Fruit fly (Drosophila melanogaster) whole organism, embryonic: Measurements from ENCODE around the gene Arc42.

ENCODE experiments used
- Aef1 ChIP-seq: fragments of 200-800 bp; sonication (Bioruptor generic); IDR thresholded peaks from 3 replicates; pipeline ENCODE4 v1.3.6; 2022; ENCODE audit warnings: missing biosample characterization, missing genetic modification characterization
- Atf3 ChIP-seq: fragments of 200-800 bp; sonication (Bioruptor generic); optimal IDR thresholded peaks from 3 replicates; lab custom pipeline; 2016; ENCODE audit warnings: missing biosample characterization, missing genetic modification characterization
- C15 ChIP-seq: fragments of 200-800 bp; sonication (Bioruptor generic); IDR thresholded peaks from 3 replicates; pipeline ENCODE4 v1.3.6; 2022; ENCODE audit warnings: missing biosample characterization, missing genetic modification characterization
- CG10267 ChIP-seq: fragments of 200-800 bp; sonication (Bioruptor generic); optimal IDR thresholded peaks from 2 replicates; lab custom pipeline; 2018; ENCODE audit warnings: missing biosample characterization, mild to moderate bottlenecking, missing genetic modification characterization, moderate library complexity
- CG17328 ChIP-seq: fragments of 200-800 bp; sonication (Bioruptor generic); IDR thresholded peaks from 2 replicates; pipeline ENCODE4 v1.3.6; 2022; ENCODE audit warnings: missing biosample characterization, missing genetic modification characterization
- CG17568 ChIP-seq: fragments of 200-800 bp; sonication (Bioruptor generic); optimal IDR thresholded peaks from 2 replicates; lab custom pipeline; 2018; ENCODE audit warnings: missing biosample characterization, mild to moderate bottlenecking, missing genetic modification characterization, moderate library complexity
- CG17612 ChIP-seq: fragments of 200-800 bp; sonication (Bioruptor generic); IDR thresholded peaks from 2 replicates; pipeline ENCODE4 v1.3.6; 2022; ENCODE audit warnings: missing biosample characterization, missing genetic modification characterization
- CG17802 ChIP-seq: fragments of 200-800 bp; sonication (Bioruptor generic); optimal IDR thresholded peaks from 2 replicates; lab custom pipeline; 2018; ENCODE audit warnings: missing biosample characterization, mild to moderate bottlenecking, missing genetic modification characterization, moderate library complexity
- CG1832 ChIP-seq: fragments of 200-800 bp; sonication (Bioruptor generic); optimal IDR thresholded peaks from 2 replicates; lab custom pipeline; 2017; ENCODE audit warnings: missing biosample characterization, mild to moderate bottlenecking, missing genetic modification characterization, inconsistent platforms
- CG18599 ChIP-seq: fragments of 200-800 bp; sonication (Bioruptor generic); optimal IDR thresholded peaks from 3 replicates; lab custom pipeline; 2017; ENCODE audit warnings: missing biosample characterization, missing genetic modification characterization, mild to moderate bottlenecking, moderate library complexity, missing genetic modification reagents
- CG18619 ChIP-seq: fragments of 200-800 bp; sonication (Bioruptor generic); optimal IDR thresholded peaks from 3 replicates; lab custom pipeline; 2017; ENCODE audit warnings: missing biosample characterization, mild to moderate bottlenecking, missing genetic modification characterization
- CG2678 ChIP-seq: fragments of 200-800 bp; sonication (Bioruptor generic); optimal IDR thresholded peaks from 3 replicates; lab custom pipeline; 2019; ENCODE audit warnings: missing biosample characterization, mild to moderate bottlenecking, missing genetic modification characterization, moderate library complexity
- CG32532 ChIP-seq: fragments of 200-800 bp; sonication (Bioruptor generic); IDR thresholded peaks from 2 replicates; pipeline ENCODE4 v1.3.6; 2022; ENCODE audit warnings: missing biosample characterization, missing genetic modification characterization
- CG8924 ChIP-seq: fragments of 200-800 bp; optimal IDR thresholded peaks from 3 replicates; lab custom pipeline; 2019; ENCODE audit warnings: missing biosample characterization, mild to moderate bottlenecking, missing genetic modification characterization, moderate library complexity
- CG9215 ChIP-seq: fragments of 200-800 bp; sonication (Bioruptor generic); IDR thresholded peaks from 2 replicates; pipeline ENCODE4 v1.3.6; 2022; ENCODE audit warnings: missing biosample characterization, missing genetic modification characterization
- Dll ChIP-seq: fragments of 200-800 bp; sonication (Bioruptor generic); IDR thresholded peaks from 4 replicates; pipeline ENCODE4 v1.3.6; 2022; ENCODE audit warnings: missing biosample characterization, missing genetic modification characterization; ENCODE audit not compliant: partially characterized antibody
- Eip74EF ChIP-seq, 2 experiments: fragments of 200-800 bp in 1 of 2; fragments of >200 bp in 1 of 2; sonication (Bioruptor generic) in 1 of 2; optimal IDR thresholded peaks; 2 replicates each; lab custom pipeline; 2017 to 2019; ENCODE audit warnings: missing biosample characterization in 2 of 2, missing genetic modification characterization in 2 of 2, mild to moderate bottlenecking in 1 of 2, moderate library complexity in 1 of 2
- Fer1 ChIP-seq: fragments of 200-800 bp; sonication (Bioruptor generic); optimal IDR thresholded peaks from 2 replicates; lab custom pipeline; 2017; ENCODE audit warnings: missing biosample characterization, mild to moderate bottlenecking, missing genetic modification characterization
- H15 ChIP-seq: fragments of 200-800 bp; sonication (Bioruptor generic); IDR thresholded peaks from 3 replicates; pipeline ENCODE4 v1.3.6; 2022; ENCODE audit warnings: missing biosample characterization, missing genetic modification characterization
- HmgD ChIP-seq: fragments of 200-800 bp; sonication (Bioruptor generic); optimal IDR thresholded peaks from 3 replicates; lab custom pipeline; 2016; ENCODE audit warnings: missing biosample characterization, missing genetic modification characterization
- Hr78 ChIP-seq, 2 experiments: fragments of 200-800 bp in 1 of 2; fragments of >200 bp in 1 of 2; sonication (Bioruptor generic) in 1 of 2; optimal IDR thresholded peaks; 2 replicates each; lab custom pipeline; 2017 to 2019; ENCODE audit warnings: missing biosample characterization in 2 of 2, missing genetic modification characterization in 2 of 2, mild to moderate bottlenecking in 1 of 2, moderate library complexity in 1 of 2
- Max ChIP-seq: fragments of 200-800 bp; sonication (Bioruptor generic); optimal IDR thresholded peaks from 2 replicates; lab custom pipeline; 2016; ENCODE audit warnings: missing biosample characterization, mild to moderate bottlenecking, missing genetic modification characterization
- Mrtf ChIP-seq: fragments of 200-800 bp; sonication (Bioruptor generic); IDR thresholded peaks from 3 replicates; pipeline ENCODE4 v1.3.6; 2022; ENCODE audit warnings: missing biosample characterization, missing genetic modification characterization
- Opbp ChIP-seq: fragments of 200-800 bp; sonication (Bioruptor generic); IDR thresholded peaks from 3 replicates; pipeline ENCODE4 v1.3.6; 2022; ENCODE audit warnings: missing biosample characterization, missing genetic modification characterization; ENCODE audit not compliant: partially characterized antibody
- Six4 ChIP-seq: fragments of 200-800 bp; sonication (Bioruptor generic); optimal IDR thresholded peaks from 2 replicates; lab custom pipeline; 2016; ENCODE audit warnings: missing biosample characterization, missing genetic modification characterization
- Sox100B ChIP-seq: fragments of 200-800 bp; sonication (Bioruptor generic); optimal IDR thresholded peaks from 3 replicates; lab custom pipeline; 2018; ENCODE audit warnings: missing biosample characterization, mild to moderate bottlenecking, missing genetic modification characterization
- Usf ChIP-seq: fragments of 200-800 bp; sonication (Bioruptor generic); optimal IDR thresholded peaks from 2 replicates; lab custom pipeline; 2017; ENCODE audit warnings: missing genotype, missing biosample characterization, missing genetic modification characterization
- amos ChIP-seq: fragments of 200-800 bp; sonication (Bioruptor generic); IDR thresholded peaks from 2 replicates; pipeline ENCODE4 v1.3.6; 2022; ENCODE audit warnings: missing biosample characterization, missing genetic modification characterization; ENCODE audit not compliant: partially characterized antibody
- ap ChIP-seq: fragments of 200-800 bp; sonication (Bioruptor generic); IDR thresholded peaks from 2 replicates; pipeline ENCODE4 v1.3.6; 2022; ENCODE audit warnings: missing biosample characterization, missing genetic modification characterization
- ash1 ChIP-seq: fragments of 200-800 bp; sonication (Bioruptor generic); optimal IDR thresholded peaks from 2 replicates; lab custom pipeline; 2018; ENCODE audit warnings: missing biosample characterization, mild to moderate bottlenecking, missing genetic modification characterization
- cas ChIP-seq: fragments of 200-800 bp; sonication (Bioruptor generic); IDR thresholded peaks from 2 replicates; pipeline ENCODE4 v1.3.6; 2022; ENCODE audit warnings: missing biosample characterization, missing genetic modification characterization
- caup ChIP-seq: fragments of 200-800 bp; sonication (Bioruptor generic); optimal IDR thresholded peaks from 3 replicates; lab custom pipeline; 2017; ENCODE audit warnings: missing biosample characterization, mild to moderate bottlenecking, missing genetic modification characterization, moderate library complexity; ENCODE audit not compliant: severe bottlenecking
- chn ChIP-seq: fragments of 200-800 bp; sonication (Bioruptor generic); optimal IDR thresholded peaks from 2 replicates; lab custom pipeline; 2016; ENCODE audit warnings: missing biosample characterization, missing genetic modification characterization
- da ChIP-seq: fragments of 200-800 bp; sonication (Bioruptor generic); optimal IDR thresholded peaks from 2 replicates; lab custom pipeline; 2016; ENCODE audit warnings: missing biosample characterization, missing genetic modification characterization
- dpn ChIP-seq, 2 experiments: fragments of 200-800 bp; sonication (Bioruptor generic); optimal IDR thresholded peaks; 3 replicates each; lab custom pipeline; 2016; ENCODE audit warnings: missing biosample characterization in 2 of 2, missing genetic modification characterization in 2 of 2
- kni ChIP-seq: fragments of 200-800 bp; sonication (Bioruptor generic); optimal IDR thresholded peaks from 3 replicates; lab custom pipeline; 2017; ENCODE audit warnings: mild to moderate bottlenecking, missing biosample characterization, missing genetic modification reagents, missing genetic modification characterization
- nom ChIP-seq: fragments of 200-800 bp; sonication (Bioruptor generic); optimal IDR thresholded peaks from 2 replicates; lab custom pipeline; 2017; ENCODE audit warnings: missing biosample characterization, missing genetic modification characterization, mild to moderate bottlenecking, moderate library complexity, missing genetic modification reagents
- oc ChIP-seq: fragments of 200-800 bp; sonication (Bioruptor generic); optimal IDR thresholded peaks from 2 replicates; lab custom pipeline; 2018; ENCODE audit warnings: missing biosample characterization, mild to moderate bottlenecking, missing genetic modification characterization, moderate library complexity
- otp ChIP-seq: fragments of 200-800 bp; sonication (Bioruptor generic); IDR thresholded peaks from 3 replicates; pipeline ENCODE4, ENCODE4 v1.3.6; 2022; ENCODE audit warnings: missing biosample characterization, missing genetic modification characterization
- pzg ChIP-seq: fragments of 200-800 bp; sonication (Bioruptor generic); optimal IDR thresholded peaks from 3 replicates; lab custom pipeline; 2018; ENCODE audit warnings: missing biosample characterization, mild to moderate bottlenecking, missing genetic modification characterization, moderate library complexity
- schlank ChIP-seq: fragments of 200-800 bp; sonication (Bioruptor generic); optimal IDR thresholded peaks from 2 replicates; lab custom pipeline; 2018; ENCODE audit warnings: missing biosample characterization, mild to moderate bottlenecking, missing genetic modification characterization
- sim ChIP-seq: fragments of 200-800 bp; sonication (Bioruptor generic); IDR thresholded peaks from 2 replicates; pipeline ENCODE4 v1.3.6; 2022; ENCODE audit warnings: missing biosample characterization, missing genetic modification characterization
- sna ChIP-seq: fragments of 200-800 bp; sonication (Bioruptor generic); IDR thresholded peaks from 2 replicates; pipeline ENCODE4 v1.3.6; 2022; ENCODE audit warnings: missing biosample characterization, missing genetic modification characterization; ENCODE audit not compliant: partially characterized antibody
- trh ChIP-seq: fragments of 200-800 bp; sonication (Bioruptor generic); optimal IDR thresholded peaks from 2 replicates; lab custom pipeline; 2016; ENCODE audit warnings: missing biosample characterization, missing genetic modification characterization
- vnd ChIP-seq: fragments of 200-800 bp; sonication (Bioruptor generic); IDR thresholded peaks from 3 replicates; pipeline ENCODE4 v1.3.6; 2022; ENCODE audit warnings: missing biosample characterization, missing genetic modification characterization; ENCODE audit not compliant: partially characterized antibody
- zen2 ChIP-seq: fragments of 200-800 bp; sonication (Bioruptor generic); IDR thresholded peaks from 3 replicates; pipeline ENCODE4 v1.3.6; 2022; ENCODE audit warnings: missing biosample characterization, missing genetic modification characterization; ENCODE audit not compliant: partially characterized antibody
- zf30C ChIP-seq: fragments of 200-800 bp; sonication (Bioruptor generic); optimal IDR thresholded peaks from 3 replicates; lab custom pipeline; 2018; ENCODE audit warnings: missing biosample characterization, mild to moderate bottlenecking, missing genetic modification characterization

Gene Arc42

dm6 chr3R:19860996-19861719 is 16.4 kb upstream of the Arc42 start, which contains the start of the genes Ire1 and Mrm2 (continued):
- TF ChIP-seq cas (GFP tag; lab: Robert Waterston, UW) (peak; percentile 24; the same call in 1 of the 2 replicates), zen2 (GFP tag; lab: Robert Waterston, UW) (no peak), kni (GFP tag; lab: Kevin White, UChicago) (peak; percentile 67), CG8924 (tag; lab: Kevin White, UChicago) (peak; percentile 78), nom (GFP tag; lab: Kevin White, UChicago) (peak; percentile 54), Sox100B (GFP tag; lab: Kevin White, UChicago) (peak; percentile 15), pzg (GFP tag; lab: Kevin White, UChicago) (peak; percentile 95), Opbp (GFP tag; lab: Robert Waterston, UW) (peak; percentile 50; the same call in 2 of the 3 replicates), da (GFP tag; lab: Kevin White, UChicago) (peak; percentile 70), vnd (GFP tag; lab: Robert Waterston, UW) (peak; percentile 62; the same call in 2 of the 3 replicates), caup (peak; percentile 68), CG18619 (GFP tag; lab: Kevin White, UChicago) (peak; percentile 64), Atf3 (GFP tag; lab: Kevin White, UChicago) (peak; percentile 83), chn (GFP tag; lab: Kevin White, UChicago) (peak; percentile 81), oc (no peak), ash1 (no peak), CG17568 (no peak), C15 (no peak), zf30C (no peak), trh (no peak), sim (GFP tag; lab: Robert Waterston, UW) (no peak), amos (GFP tag; lab: Robert Waterston, UW) (peak; percentile 59), CG17328 (GFP tag; lab: Robert Waterston, UW) (peak; percentile 75), CG2678 (tag; lab: Kevin White, UChicago) (peak; percentile 76), Max (GFP tag; lab: Kevin White, UChicago) (peak; percentile 63), otp (GFP tag; lab: Robert Waterston, UW) (0 out of 3 replicates have a peak, but pooled peaks have one; percentile 36), CG1832 (no peak), ap (peak; percentile 52; the same call in 1 of the 2 replicates), CG9215 (peak; percentile 78), Usf (GFP tag; lab: Kevin White, UChicago) (peak; percentile 53), schlank (tag; lab: Kevin White, UChicago) (peak; percentile 39), CG10267 (tag; lab: Kevin White, UChicago) (peak; percentile 78), sna (GFP tag; lab: Robert Waterston, UW) (0 out of 2 replicates have a peak, but pooled peaks have one; percentile 65), CG17612 (GFP tag; lab: Robert Waterston, UW) (peak; percentile 71), Hr78 (GFP tag; optimal IDR thresholded peaks at IDR 0.05; lab: Kevin White, UChicago) (peak; percentile 1 to 72), Eip74EF (GFP tag; optimal IDR thresholded peaks at IDR 0.05; lab: Kevin White, UChicago) (peak in 1 of 2 experiments; percentile 98), CG17802 (tag; lab: Kevin White, UChicago) (peak; percentile 94), CG18599 (GFP tag; lab: Kevin White, UChicago) (peak; percentile 64), CG32532 (GFP tag; lab: Robert Waterston, UW) (peak; percentile 84), Six4 (peak; percentile 56), Fer1 (peak; percentile 57), Dll (GFP tag; lab: Robert Waterston, UW) (peak; percentile 80; the same call in 3 of the 4 replicates), dpn (GFP tag; optimal IDR thresholded peaks at IDR 0.05; lab: Kevin White, UChicago) (peak; percentile 84 to 93), Aef1 (peak; percentile 77), Mrtf (GFP tag; lab: Robert Waterston, UW) (peak; percentile 80), H15 (GFP tag; lab: Robert Waterston, UW) (peak; percentile 21; the same call in 1 of the 3 replicates), HmgD (GFP tag; lab: Kevin White, UChicago) (peak; percentile 95)
